Worm (Caenorhabditis elegans) whole organism, L1 larva: ENCODE measurements around the gene T26A5.2.

ENCODE experiments used
- C16A3.4 ChIP-seq: fragments of 150-350 bp; optimal IDR thresholded peaks from 2 replicates; lab custom pipeline; 2014; ENCODE audit warnings: missing biosample characterization, missing genetic modification characterization
- C34B4.2 ChIP-seq: sonication (generic microtip); optimal IDR thresholded peaks from 2 replicates; lab custom pipeline; 2017; ENCODE audit warnings: mild to moderate bottlenecking, missing genetic modification characterization, missing compliant biosample characterization
- aha-1 ChIP-seq: fragments of 150-350 bp; optimal IDR thresholded peaks from 2 replicates; lab custom pipeline; 2014; ENCODE audit warnings: missing biosample characterization, missing genetic modification characterization
- alr-1 ChIP-seq: fragments of 200-800 bp; sonication (Bioruptor generic); optimal IDR thresholded peaks from 2 replicates; lab custom pipeline; 2018; ENCODE audit warnings: borderline replicate concordance, mild to moderate bottlenecking, missing genetic modification characterization, missing compliant biosample characterization
- ama-1 ChIP-seq: fragments of 150-350 bp; optimal IDR thresholded peaks from 2 replicates; lab custom pipeline; 2014
- ceh-63 ChIP-seq: fragments of 200-800 bp; sonication (Bioruptor generic); optimal IDR thresholded peaks from 2 replicates; lab custom pipeline; 2018; ENCODE audit warnings: mild to moderate bottlenecking, missing genetic modification characterization, missing compliant biosample characterization
- ceh-8 ChIP-seq: fragments of 200-800 bp; sonication (Bioruptor generic); optimal IDR thresholded peaks from 2 replicates; lab custom pipeline; 2018; ENCODE audit warnings: mild to moderate bottlenecking, missing genetic modification characterization, moderate library complexity, missing compliant biosample characterization
- ceh-82 ChIP-seq, 3 experiments: fragments of 150-350 bp in 1 of 3; sonication (generic microtip) in 2 of 3; optimal IDR thresholded peaks; 2 replicates each; lab custom pipeline; 2014 to 2017; ENCODE audit warnings: missing biosample characterization in 3 of 3, missing genetic modification characterization in 3 of 3
- ceh-88 ChIP-seq: fragments of 200-800 bp; sonication (Bioruptor generic); IDR thresholded peaks from 2 replicates; pipeline ENCODE4 v1.3.6; 2022; ENCODE audit warnings: missing genetic modification characterization, missing compliant biosample characterization
- ceh-90 ChIP-seq: sonication (generic microtip); optimal IDR thresholded peaks from 2 replicates; lab custom pipeline; 2016; ENCODE audit warnings: missing genetic modification characterization, missing compliant biosample characterization
- ces-1 ChIP-seq: fragments of 150-350 bp; optimal IDR thresholded peaks from 2 replicates; lab custom pipeline; 2014; ENCODE audit warnings: missing biosample characterization, missing genetic modification reagents, missing genetic modification characterization
- dsc-1 ChIP-seq: sonication (generic microtip); optimal IDR thresholded peaks from 2 replicates; lab custom pipeline; 2016; ENCODE audit warnings: mild to moderate bottlenecking, missing genetic modification characterization, missing compliant biosample characterization
- efl-1 ChIP-seq, 4 experiments: fragments of 150-350 bp; optimal IDR thresholded peaks in 3 of 4; peaks in 1 of 4; 1 replicate in 1 of 4; 2 replicates in 3 of 4; lab custom pipeline; 2014; ENCODE audit warnings: missing biosample characterization in 2 of 4, missing genetic modification characterization in 2 of 4, missing genetic modification reagents in 2 of 4
- egl-13 ChIP-seq: sonication (generic microtip); optimal IDR thresholded peaks from 2 replicates; lab custom pipeline; 2016; ENCODE audit warnings: missing genotype, missing genetic modification reagents, missing genetic modification characterization, missing compliant biosample characterization
- egl-27 ChIP-seq, 2 experiments: fragments of 150-350 bp in 1 of 2; sonication (generic microtip); optimal IDR thresholded peaks; 3 replicates each; lab custom pipeline; 2017 to 2018; ENCODE audit warnings: missing biosample characterization in 2 of 2, missing genetic modification characterization in 2 of 2, missing genetic modification reagents in 2 of 2
- elt-2 ChIP-seq: sonication (generic microtip); optimal IDR thresholded peaks from 2 replicates; lab custom pipeline; 2016; ENCODE audit warnings: missing genetic modification characterization, mild to moderate bottlenecking, inconsistent platforms, missing compliant biosample characterization, missing genetic modification reagents
- ets-5 ChIP-seq: fragments of 200-800 bp; sonication (Bioruptor generic); IDR thresholded peaks from 2 replicates; pipeline ENCODE4 v1.3.6; 2022; ENCODE audit warnings: missing genetic modification characterization, missing compliant biosample characterization
- fkh-4 ChIP-seq: sonication (generic microtip); optimal IDR thresholded peaks from 2 replicates; lab custom pipeline; 2016; ENCODE audit warnings: missing compliant biosample characterization, missing genetic modification characterization, borderline replicate concordance
- fkh-8 ChIP-seq: sonication (generic microtip); optimal IDR thresholded peaks from 2 replicates; lab custom pipeline; 2016; ENCODE audit warnings: mild to moderate bottlenecking, missing genetic modification characterization, missing compliant biosample characterization
- grh-1 ChIP-seq: fragments of 200-800 bp; sonication (Bioruptor generic); IDR thresholded peaks from 2 replicates; pipeline ENCODE4 v1.3.6; 2022; ENCODE audit warnings: missing genetic modification reagents, missing genetic modification characterization, missing compliant biosample characterization
- hpl-2 ChIP-seq: fragments of 150-350 bp; optimal IDR thresholded peaks from 2 replicates; lab custom pipeline; 2014; ENCODE audit warnings: missing biosample characterization, missing genetic modification reagents, missing genetic modification characterization
- jun-1 ChIP-seq: fragments of 150-350 bp; optimal IDR thresholded peaks from 2 replicates; lab custom pipeline; 2014; ENCODE audit warnings: missing biosample characterization, missing genetic modification reagents, missing genetic modification characterization
- lin-13 ChIP-seq: fragments of 150-350 bp; optimal IDR thresholded peaks from 2 replicates; lab custom pipeline; 2014; ENCODE audit warnings: missing biosample characterization, missing genetic modification reagents, missing genetic modification characterization
- lin-15B ChIP-seq: fragments of 150-350 bp; sonication (generic microtip); optimal IDR thresholded peaks from 3 replicates; lab custom pipeline; 2014; ENCODE audit warnings: missing biosample characterization, missing genetic modification characterization
- lin-35 ChIP-seq, 2 experiments: fragments of 150-350 bp; optimal IDR thresholded peaks; 2 replicates each; lab custom pipeline; 2014; ENCODE audit warnings: missing biosample characterization in 2 of 2, missing genetic modification characterization in 2 of 2, missing genetic modification reagents in 2 of 2
- lin-39 ChIP-seq: fragments of 150-350 bp; optimal IDR thresholded peaks from 2 replicates; lab custom pipeline; 2014; ENCODE audit warnings: missing biosample characterization, missing genetic modification reagents, missing genetic modification characterization
- lsy-2 ChIP-seq, 2 experiments: fragments of 150-350 bp; optimal IDR thresholded peaks; 2 replicates each; lab custom pipeline; 2014; ENCODE audit warnings: missing biosample characterization in 2 of 2, missing genetic modification characterization in 2 of 2
- mab-9 ChIP-seq: fragments of 200-800 bp; sonication (Bioruptor generic); IDR thresholded peaks from 2 replicates; pipeline ENCODE4 v1.3.6; 2022; ENCODE audit warnings: missing genetic modification reagents, missing genetic modification characterization, missing compliant biosample characterization
- mdl-1 ChIP-seq, 2 experiments: fragments of 150-350 bp; optimal IDR thresholded peaks; 2 replicates each; lab custom pipeline; 2014 to 2017; ENCODE audit warnings: missing biosample characterization in 2 of 2, missing genetic modification characterization in 2 of 2, inconsistent platforms in 1 of 2
- mef-2 ChIP-seq: fragments of 150-350 bp; optimal IDR thresholded peaks from 2 replicates; lab custom pipeline; 2014; ENCODE audit warnings: missing biosample characterization, missing genetic modification characterization
- mep-1 ChIP-seq: fragments of 150-350 bp; optimal IDR thresholded peaks from 2 replicates; lab custom pipeline; 2014; ENCODE audit warnings: missing biosample characterization, missing genetic modification characterization
- nhr-12 ChIP-seq: sonication (generic microtip); optimal IDR thresholded peaks from 2 replicates; lab custom pipeline; 2017; ENCODE audit warnings: missing biosample characterization, missing genetic modification characterization
- nhr-20 ChIP-seq: sonication (generic microtip); optimal IDR thresholded peaks from 2 replicates; lab custom pipeline; 2016; ENCODE audit warnings: mild to moderate bottlenecking, missing genetic modification characterization, missing compliant biosample characterization
- nhr-28 ChIP-seq: fragments of 150-350 bp; optimal IDR thresholded peaks from 2 replicates; lab custom pipeline; 2014; ENCODE audit warnings: missing biosample characterization, missing genetic modification characterization
- nhr-47 ChIP-seq: sonication (generic microtip); optimal IDR thresholded peaks from 2 replicates; lab custom pipeline; 2016; ENCODE audit warnings: mild to moderate bottlenecking, missing genetic modification characterization, moderate library complexity, missing compliant biosample characterization
- nhr-71 ChIP-seq: sonication (generic microtip); optimal IDR thresholded peaks from 2 replicates; lab custom pipeline; 2016; ENCODE audit warnings: mild to moderate bottlenecking, missing genetic modification characterization, moderate library complexity, missing compliant biosample characterization
- nhr-76 ChIP-seq: sonication (generic microtip); optimal IDR thresholded peaks from 2 replicates; lab custom pipeline; 2017; ENCODE audit warnings: missing biosample characterization, missing genetic modification characterization
- nhr-77 ChIP-seq: fragments of 150-350 bp; optimal IDR thresholded peaks from 2 replicates; lab custom pipeline; 2014; ENCODE audit warnings: missing biosample characterization, missing genetic modification characterization
- nhr-84 ChIP-seq: sonication (generic microtip); optimal IDR thresholded peaks from 2 replicates; lab custom pipeline; 2017; ENCODE audit warnings: missing biosample characterization, missing genetic modification characterization
- nhr-85 ChIP-seq: sonication (generic microtip); peaks from one replicate; lab custom pipeline; 2016; ENCODE audit warnings: missing genetic modification characterization, inconsistent platforms, missing compliant biosample characterization
- skn-1 ChIP-seq: fragments of 150-350 bp; optimal IDR thresholded peaks from 2 replicates; lab custom pipeline; 2014; ENCODE audit warnings: missing biosample characterization, missing genetic modification characterization
- sox-4 ChIP-seq: sonication (generic microtip); optimal IDR thresholded peaks from 2 replicates; lab custom pipeline; 2016; ENCODE audit warnings: missing genetic modification characterization, missing compliant biosample characterization
- sup-37 ChIP-seq: fragments of 200-800 bp; sonication (Bioruptor generic); optimal IDR thresholded peaks from 2 replicates; lab custom pipeline; 2018; ENCODE audit warnings: mild to moderate bottlenecking, missing genetic modification characterization, missing compliant biosample characterization
- tlp-1 ChIP-seq: fragments of 150-350 bp; optimal IDR thresholded peaks from 2 replicates; lab custom pipeline; 2014; ENCODE audit warnings: missing biosample characterization, missing genetic modification characterization
- unc-130 ChIP-seq: fragments of 150-350 bp; optimal IDR thresholded peaks from 2 replicates; lab custom pipeline; 2017; ENCODE audit warnings: missing biosample characterization, missing genetic modification characterization, inconsistent platforms
- unc-30 ChIP-seq: sonication (generic microtip); optimal IDR thresholded peaks from 2 replicates; lab custom pipeline; 2017; ENCODE audit warnings: missing biosample characterization, missing genetic modification characterization
- unc-62 ChIP-seq: fragments of 150-350 bp; optimal IDR thresholded peaks from 2 replicates; lab custom pipeline; 2014; ENCODE audit warnings: missing biosample characterization, missing genetic modification reagents, missing genetic modification characterization
- xbp-1 ChIP-seq: sonication (generic microtip); optimal IDR thresholded peaks from 2 replicates; lab custom pipeline; 2016; ENCODE audit warnings: missing genetic modification characterization, missing compliant biosample characterization
- zag-1 ChIP-seq: fragments of 150-350 bp; optimal IDR thresholded peaks from 2 replicates; lab custom pipeline; 2014; ENCODE audit warnings: missing biosample characterization, missing genetic modification characterization
- zip-4 ChIP-seq: fragments of 200-800 bp; sonication (Bioruptor generic); optimal IDR thresholded peaks from 2 replicates; lab custom pipeline; 2018; ENCODE audit warnings: mild to moderate bottlenecking, missing genetic modification characterization, moderate library complexity, missing compliant biosample characterization
- ztf-11 ChIP-seq, 2 experiments: sonication (generic microtip); optimal IDR thresholded peaks; 2 replicates each; lab custom pipeline; 2016 to 2017; ENCODE audit warnings: missing genetic modification characterization in 2 of 2, missing biosample characterization in 1 of 2, missing compliant biosample characterization in 1 of 2
- ztf-4 ChIP-seq: fragments of 150-350 bp; optimal IDR thresholded peaks from 2 replicates; lab custom pipeline; 2014; ENCODE audit warnings: missing biosample characterization, missing genetic modification characterization

The T26A5.2 gene

ce11 chrIII:6508327-6508726 is 41.2 kb downstream of the T26A5.2 start (continued):
- TF ChIP-seq mab-9 (GFP tag; lab: Robert Waterston, UW) (no peak), efl-1 (optimal IDR thresholded peaks at IDR 0.05; lab: Kevin White, UChicago) (no peak), efl-1 (GFP tag; optimal IDR thresholded peaks at IDR 0.05 in 1 of 2; lab: Kevin White, UChicago) (no peak), unc-130 (tag; lab: Kevin White, UChicago) (peak; percentile 24)
- TF ChIP-seq, all 84 proteins: peak for 11

ce11 chrIII:6509301-6509700 is 42.2 kb downstream of the T26A5.2 start:
- TF ChIP-seq ama-1 (lab: Kevin White, UChicago) (no peak), sup-37 (GFP tag; lab: Kevin White, UChicago) (no peak), lin-13 (no peak), aha-1 (tag; lab: Kevin White, UChicago) (no peak), C34B4.2 (tag; lab: Kevin White, UChicago) (no peak), unc-30 (tag; lab: Kevin White, UChicago) (no peak), skn-1 (tag; lab: Kevin White, UChicago) (no peak), egl-27 (tag; optimal IDR thresholded peaks at IDR 0.05; lab: Kevin White, UChicago) (no peak), fkh-4 (tag; lab: Kevin White, UChicago) (no peak), ztf-4 (tag; lab: Kevin White, UChicago) (no peak), alr-1 (tag; lab: Kevin White, UChicago) (no peak), tlp-1 (tag; lab: Kevin White, UChicago) (no peak), nhr-20 (tag; lab: Kevin White, UChicago) (peak; percentile 37), unc-62 (GFP tag; lab: Kevin White, UChicago) (no peak), hpl-2 (no peak), ceh-63 (GFP tag; lab: Kevin White, UChicago) (no peak), nhr-71 (tag; lab: Kevin White, UChicago) (peak; percentile 54), nhr-76 (tag; lab: Kevin White, UChicago) (no peak), lin-39 (tag; lab: Kevin White, UChicago) (no peak), nhr-12 (no peak), nhr-84 (tag; lab: Kevin White, UChicago) (no peak), ces-1 (no peak), lin-15B (tag; lab: Kevin White, UChicago) (no peak), nhr-85 (tag; lab: Kevin White, UChicago) (peak; percentile 75), mab-9 (GFP tag; lab: Robert Waterston, UW) (no peak), ceh-90 (no peak), xbp-1 (no peak), sox-4 (no peak), ceh-88 (GFP tag; lab: Robert Waterston, UW) (no peak), fkh-8 (tag; lab: Kevin White, UChicago) (no peak), grh-1 (GFP tag; lab: Robert Waterston, UW) (no peak), ceh-82 (tag; optimal IDR thresholded peaks at IDR 0.05; lab: Kevin White, UChicago) (no peak), ets-5 (GFP tag; lab: Robert Waterston, UW) (no peak), nhr-77 (tag; lab: Kevin White, UChicago) (no peak), lin-35 (GFP tag; optimal IDR thresholded peaks at IDR 0.05; lab: Kevin White, UChicago) (peak in 1 of 2 experiments; percentile 31), jun-1 (tag; lab: Kevin White, UChicago) (no peak), nhr-47 (tag; lab: Kevin White, UChicago) (no peak), C16A3.4 (tag; lab: Kevin White, UChicago) (no peak), nhr-28 (no peak), egl-13 (tag; lab: Kevin White, UChicago) (no peak), lsy-2 (tag; optimal IDR thresholded peaks at IDR 0.05; lab: Kevin White, UChicago) (peak in 1 of 2 experiments; percentile 15), mef-2 (tag; lab: Kevin White, UChicago) (no peak), zag-1 (tag; lab: Kevin White, UChicago) (no peak), ceh-8 (GFP tag; lab: Kevin White, UChicago) (no peak), dsc-1 (tag; lab: Kevin White, UChicago) (no peak), elt-2 (no peak), ztf-11 (tag; optimal IDR thresholded peaks at IDR 0.05; lab: Kevin White, UChicago) (no peak), mep-1 (tag; lab: Kevin White, UChicago) (no peak), zip-4 (GFP tag; lab: Kevin White, UChicago) (no peak), mdl-1 (tag; optimal IDR thresholded peaks at IDR 0.05; lab: Kevin White, UChicago) (no peak)
